Fruit fly (Drosophila melanogaster) whole organism, embryonic: ENCODE measurements around the gene CG4115.

Source experiments
- Abd-B ChIP-seq: fragments of 200-800 bp; sonication (Bioruptor generic); optimal IDR thresholded peaks from 2 replicates; lab custom pipeline; 2018; ENCODE audit warnings: missing biosample characterization, mild to moderate bottlenecking, missing genetic modification characterization, moderate library complexity
- Blimp-1 ChIP-seq: fragments of 200-800 bp; sonication (Bioruptor generic); optimal IDR thresholded peaks from 3 replicates; lab custom pipeline; 2018; ENCODE audit warnings: missing biosample characterization, missing genetic modification characterization, mild to moderate bottlenecking, moderate library complexity, missing genetic modification reagents
- CG10147 ChIP-seq: fragments of 200-800 bp; sonication (Bioruptor generic); optimal IDR thresholded peaks from 2 replicates; lab custom pipeline; 2019; ENCODE audit warnings: missing biosample characterization, mild to moderate bottlenecking, missing genetic modification characterization, moderate library complexity
- CG10321 ChIP-seq: fragments of 200-800 bp; sonication (Bioruptor generic); IDR thresholded peaks from 2 replicates; pipeline ENCODE4 v1.3.6; 2022; ENCODE audit warnings: missing biosample characterization, missing genetic modification characterization
- CG10654 ChIP-seq: fragments of 200-800 bp; sonication (Bioruptor generic); optimal IDR thresholded peaks from 2 replicates; lab custom pipeline; 2016; ENCODE audit warnings: missing biosample characterization, missing genetic modification characterization
- CG11560 ChIP-seq: fragments of 200-800 bp; sonication (Bioruptor generic); IDR thresholded peaks from 3 replicates; pipeline ENCODE4 v1.3.6; 2022; ENCODE audit warnings: missing biosample characterization, missing genetic modification characterization
- CG11723 ChIP-seq: fragments of 200-800 bp; sonication (Bioruptor generic); optimal IDR thresholded peaks from 2 replicates; lab custom pipeline; 2017; ENCODE audit warnings: missing biosample characterization, mild to moderate bottlenecking, missing genetic modification characterization
- CG12104 ChIP-seq: fragments of 200-800 bp; sonication (Bioruptor generic); optimal IDR thresholded peaks from 3 replicates; lab custom pipeline; 2016; ENCODE audit warnings: missing biosample characterization, missing genetic modification characterization
- CG14441 ChIP-seq: fragments of 200-800 bp; sonication (Bioruptor generic); IDR thresholded peaks from 2 replicates; pipeline ENCODE4 v1.3.6; 2022; ENCODE audit warnings: missing biosample characterization, missing genetic modification characterization
- CG15601 ChIP-seq: fragments of 200-800 bp; sonication (Bioruptor generic); optimal IDR thresholded peaks from 3 replicates; lab custom pipeline; 2019; ENCODE audit warnings: missing biosample characterization, mild to moderate bottlenecking, missing genetic modification characterization, moderate library complexity
- CG1603 ChIP-seq: fragments of 200-800 bp; sonication (Bioruptor generic); optimal IDR thresholded peaks from 2 replicates; lab custom pipeline; 2019; ENCODE audit warnings: missing biosample characterization, mild to moderate bottlenecking, missing genetic modification characterization, moderate library complexity
- CG18476 ChIP-seq: fragments of 200-800 bp; sonication (Bioruptor generic); optimal IDR thresholded peaks from 2 replicates; lab custom pipeline; 2016; ENCODE audit warnings: missing biosample characterization, mild to moderate bottlenecking, missing genetic modification characterization
- CG3065 ChIP-seq: fragments of 200-800 bp; sonication (Bioruptor generic); optimal IDR thresholded peaks from 2 replicates; lab custom pipeline; 2016; ENCODE audit warnings: missing biosample characterization, missing genetic modification characterization
- CG32772 ChIP-seq: fragments of 200-800 bp; sonication (Bioruptor generic); IDR thresholded peaks from 2 replicates; pipeline ENCODE4 v1.3.6; 2022; ENCODE audit warnings: missing biosample characterization, missing genetic modification characterization
- CG34376 ChIP-seq: fragments of 200-800 bp; sonication (Bioruptor generic); optimal IDR thresholded peaks from 2 replicates; lab custom pipeline; 2018; ENCODE audit warnings: missing biosample characterization, mild to moderate bottlenecking, missing genetic modification characterization
- CG3995 ChIP-seq: fragments of 200-800 bp; sonication (Bioruptor generic); optimal IDR thresholded peaks from 3 replicates; lab custom pipeline; 2016; ENCODE audit warnings: missing biosample characterization, missing genetic modification characterization
- CG4707 ChIP-seq: fragments of 200-800 bp; sonication (Bioruptor generic); optimal IDR thresholded peaks from 2 replicates; lab custom pipeline; 2018; ENCODE audit warnings: missing biosample characterization, mild to moderate bottlenecking, missing genetic modification characterization, moderate library complexity
- CG7357 ChIP-seq: fragments of 200-800 bp; sonication (Bioruptor generic); IDR thresholded peaks from 3 replicates; pipeline ENCODE4 v1.3.6; 2022; ENCODE audit warnings: missing biosample characterization, missing genetic modification characterization
- Doc2 ChIP-seq: fragments of 200-800 bp; sonication (Bioruptor generic); IDR thresholded peaks from 2 replicates; pipeline ENCODE4 v1.3.6; 2022; ENCODE audit warnings: missing biosample characterization, missing genetic modification characterization
- GATAe ChIP-seq: fragments of 200-800 bp; sonication (Bioruptor generic); conservative IDR thresholded peaks from 2 replicates; pipeline ENCODE4 v1.3.6; 2022; ENCODE audit warnings: missing biosample characterization, missing genetic modification characterization
- Hr39 ChIP-seq: fragments of >200 bp; optimal IDR thresholded peaks from 2 replicates; lab custom pipeline; 2017
- Lhr ChIP-seq: fragments of 200-800 bp; sonication (Bioruptor generic); optimal IDR thresholded peaks from 3 replicates; lab custom pipeline; 2017; ENCODE audit warnings: mild to moderate bottlenecking, missing biosample characterization, missing genetic modification reagents, missing genetic modification characterization
- Med ChIP-seq: fragments of 200-800 bp; sonication (Bioruptor generic); peaks from one replicate; lab custom pipeline; 2016; ENCODE audit warnings: missing biosample characterization, missing genetic modification characterization, mild to moderate bottlenecking, inconsistent platforms, moderate library complexity
- NC2α ChIP-seq: fragments of 200-800 bp; sonication (Bioruptor generic); optimal IDR thresholded peaks from 2 replicates; lab custom pipeline; 2016; ENCODE audit warnings: missing biosample characterization, missing genetic modification characterization
- NK7.1 ChIP-seq: fragments of 200-800 bp; sonication (Bioruptor generic); optimal IDR thresholded peaks from 3 replicates; lab custom pipeline; 2016; ENCODE audit warnings: missing biosample characterization, missing genetic modification characterization
- Neu2 ChIP-seq: fragments of 200-800 bp; sonication (Bioruptor generic); optimal IDR thresholded peaks from 3 replicates; lab custom pipeline; 2016; ENCODE audit warnings: missing biosample characterization, missing genetic modification characterization, borderline replicate concordance
- Nf-YB ChIP-seq: fragments of 200-800 bp; sonication (Bioruptor generic); optimal IDR thresholded peaks from 3 replicates; lab custom pipeline; 2019; ENCODE audit warnings: missing biosample characterization, mild to moderate bottlenecking, missing genetic modification characterization, moderate library complexity
- Pdp1 ChIP-seq, 2 experiments: fragments of 200-800 bp; sonication (Bioruptor generic); optimal IDR thresholded peaks; 3 replicates each; lab custom pipeline; 2016; ENCODE audit warnings: missing biosample characterization in 2 of 2, missing genetic modification characterization in 2 of 2, mild to moderate bottlenecking in 1 of 2, moderate library complexity in 1 of 2
- Ssrp ChIP-seq: fragments of 200-800 bp; sonication (Bioruptor generic); optimal IDR thresholded peaks from 2 replicates; lab custom pipeline; 2018; ENCODE audit warnings: missing biosample characterization, mild to moderate bottlenecking, missing genetic modification characterization, moderate library complexity
- Tbp ChIP-seq: fragments of >200 bp; optimal IDR thresholded peaks from 2 replicates; lab custom pipeline; 2018; ENCODE audit warnings: missing biosample characterization, missing genetic modification characterization
- YL-1 ChIP-seq: fragments of 200-800 bp; sonication (Bioruptor generic); optimal IDR thresholded peaks from 3 replicates; lab custom pipeline; 2017; ENCODE audit warnings: missing biosample characterization, mild to moderate bottlenecking, missing genetic modification characterization
- cad ChIP-seq: fragments of >200 bp; optimal IDR thresholded peaks from 2 replicates; lab custom pipeline; 2017; ENCODE audit warnings: missing biosample characterization, missing genetic modification characterization
- danr ChIP-seq: fragments of 200-800 bp; sonication (Bioruptor generic); IDR thresholded peaks from 2 replicates; pipeline ENCODE4 v1.3.6; 2022; ENCODE audit warnings: missing biosample characterization, missing genetic modification characterization
- dimm ChIP-seq: fragments of 200-800 bp; sonication (Bioruptor generic); IDR thresholded peaks from 2 replicates; pipeline ENCODE4 v1.3.6; 2022; ENCODE audit warnings: missing biosample characterization, missing genetic modification characterization
- eve ChIP-seq, 2 experiments: fragments of >200 bp; optimal IDR thresholded peaks; 2 replicates each; lab custom pipeline; 2017; ENCODE audit warnings: missing biosample characterization in 2 of 2, missing genetic modification characterization in 2 of 2
- fd96Cb ChIP-seq: fragments of 200-800 bp; sonication (Bioruptor generic); optimal IDR thresholded peaks from 2 replicates; lab custom pipeline; 2018; ENCODE audit warnings: missing biosample characterization, mild to moderate bottlenecking, missing genetic modification characterization, moderate library complexity
- gfzf ChIP-seq: fragments of 200-800 bp; sonication (Bioruptor generic); optimal IDR thresholded peaks from 2 replicates; lab custom pipeline; 2016; ENCODE audit warnings: missing biosample characterization, mild to moderate bottlenecking, missing genetic modification characterization, moderate library complexity
- knrl ChIP-seq: fragments of 200-800 bp; sonication (Bioruptor generic); IDR thresholded peaks from 3 replicates; pipeline ENCODE4 v1.3.6; 2022; ENCODE audit warnings: missing biosample characterization, missing genetic modification characterization; ENCODE audit not compliant: partially characterized antibody
- lmd ChIP-seq: fragments of 200-800 bp; sonication (Bioruptor generic); IDR thresholded peaks from 2 replicates; pipeline ENCODE4 v1.3.6; 2022; ENCODE audit warnings: missing biosample characterization, missing genetic modification characterization
- mld ChIP-seq: fragments of 200-800 bp; sonication (Bioruptor generic); IDR thresholded peaks from 3 replicates; pipeline ENCODE4 v1.3.6; 2022; ENCODE audit warnings: missing biosample characterization, missing genetic modification characterization; ENCODE audit not compliant: partially characterized antibody
- nerfin-1 ChIP-seq: fragments of 200-800 bp; sonication (Bioruptor generic); optimal IDR thresholded peaks from 3 replicates; lab custom pipeline; 2019; ENCODE audit warnings: missing biosample characterization, mild to moderate bottlenecking, missing genetic modification characterization, moderate library complexity
- pan ChIP-seq, 4 experiments: fragments of >200 bp in 3 of 4; fragments of 200-800 bp in 1 of 4; sonication (Bioruptor generic) in 1 of 4; optimal IDR thresholded peaks in 3 of 4; IDR thresholded peaks in 1 of 4; 2 replicates each; pipeline versions ENCODE4 v1.3.6 to Lab custom; 2017 to 2022; ENCODE audit warnings: missing biosample characterization in 2 of 4, missing genetic modification characterization in 2 of 4, mixed read lengths in 1 of 4
- pnt ChIP-seq: fragments of 200-800 bp; sonication (Bioruptor generic); optimal IDR thresholded peaks from 3 replicates; lab custom pipeline; 2016; ENCODE audit warnings: missing biosample characterization, missing genetic modification characterization
- pum ChIP-seq: fragments of 200-800 bp; sonication (Bioruptor generic); optimal IDR thresholded peaks from 2 replicates; lab custom pipeline; 2016; ENCODE audit warnings: missing biosample characterization, missing genetic modification characterization
- row ChIP-seq: fragments of 200-800 bp; sonication (Bioruptor generic); IDR thresholded peaks from 3 replicates; pipeline ENCODE4 v1.3.6; 2022; ENCODE audit warnings: missing biosample characterization, missing genetic modification characterization
- sisA ChIP-seq: fragments of 200-800 bp; sonication (Bioruptor generic); IDR thresholded peaks from 2 replicates; pipeline ENCODE4 v1.3.6; 2022; ENCODE audit warnings: missing biosample characterization, missing genetic modification characterization
- slou ChIP-seq: fragments of 200-800 bp; sonication (Bioruptor generic); optimal IDR thresholded peaks from 3 replicates; lab custom pipeline; 2016; ENCODE audit warnings: missing biosample characterization, missing genetic modification characterization
- tgo ChIP-seq: fragments of 200-800 bp; sonication (Bioruptor generic); IDR thresholded peaks from 3 replicates; pipeline ENCODE4 v1.3.6; 2022; ENCODE audit warnings: missing biosample characterization, missing genetic modification characterization
- trem ChIP-seq: fragments of 200-800 bp; optimal IDR thresholded peaks from 3 replicates; lab custom pipeline; 2019; ENCODE audit warnings: missing biosample characterization, mild to moderate bottlenecking, missing genetic modification characterization, moderate library complexity
- wdn ChIP-seq: fragments of 200-800 bp; sonication (Bioruptor generic); IDR thresholded peaks from 2 replicates; pipeline ENCODE4 v1.3.6; 2022; ENCODE audit warnings: missing biosample characterization, missing genetic modification characterization

The CG4115 gene

DNA sequence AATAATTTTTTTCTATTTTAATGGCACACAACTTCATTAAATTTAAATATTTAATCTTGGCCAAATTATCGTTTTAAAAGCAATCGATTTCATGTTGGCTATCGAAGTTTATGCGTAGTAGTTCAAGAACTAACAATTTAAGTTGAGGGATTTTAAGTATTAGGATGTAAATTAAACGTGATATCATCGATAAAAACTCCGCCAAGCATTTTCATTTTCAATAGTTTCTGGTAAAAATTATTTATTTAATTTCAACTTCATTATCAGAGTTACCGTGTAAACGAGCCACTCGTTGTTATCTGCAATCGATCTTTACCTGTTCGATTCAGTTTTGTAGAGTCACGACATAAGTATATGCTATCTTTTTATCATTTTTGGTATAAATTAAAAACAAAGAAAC lies 43.1 kb downstream of the CG4115 start (continued):
- TF ChIP-seq CG15601 (tag; lab: Kevin White, UChicago) (peak; percentile 98), CG11723 (GFP tag; lab: Kevin White, UChicago) (peak; percentile 94), Tbp (GFP tag; lab: Kevin White, UChicago) (no peak), fd96Cb (peak; percentile 99), Neu2 (peak; percentile 86), NK7.1 (GFP tag; lab: Kevin White, UChicago) (peak; percentile 95), trem (peak; percentile 98), CG18476 (peak; percentile 100), Hr39 (lab: Kevin White, UChicago) (no peak), Abd-B (GFP tag; lab: Kevin White, UChicago) (peak; percentile 94), CG10321 (GFP tag; lab: Robert Waterston, UW) (peak; percentile 81), slou (GFP tag; lab: Kevin White, UChicago) (peak; percentile 86), CG14441 (GFP tag; lab: Robert Waterston, UW) (peak; percentile 95), CG10654 (GFP tag; lab: Kevin White, UChicago) (peak; percentile 97), CG1603 (peak; percentile 97), pum (GFP tag; lab: Kevin White, UChicago) (peak; percentile 90), wdn (GFP tag; lab: Robert Waterston, UW) (peak; percentile 93), Pdp1 (GFP tag; optimal IDR thresholded peaks at IDR 0.05; lab: Kevin White, UChicago) (peak; percentile 94 to 96), CG3065 (GFP tag; lab: Kevin White, UChicago) (peak; percentile 89), CG3995 (GFP tag; lab: Kevin White, UChicago) (peak; percentile 89), CG4707 (GFP tag; lab: Kevin White, UChicago) (peak; percentile 94), eve (GFP tag; optimal IDR thresholded peaks at IDR 0.05; lab: Kevin White, UChicago) (no peak), Ssrp (tag; lab: Kevin White, UChicago) (peak; percentile 98), CG11560 (peak; percentile 65; the same call in 2 of the 3 replicates), CG7357 (GFP tag; lab: Robert Waterston, UW) (peak; percentile 69), CG32772 (GFP tag; lab: Robert Waterston, UW) (peak; percentile 88), knrl (GFP tag; lab: Robert Waterston, UW) (0 out of 3 replicates have a peak, but pooled peaks have one; percentile 19), Lhr (GFP tag; lab: Kevin White, UChicago) (peak; percentile 92), dimm (GFP tag; lab: Robert Waterston, UW) (peak; percentile 86), GATAe (peak; percentile 72; the same call in 1 of the 2 replicates), cad (GFP tag; lab: Kevin White, UChicago) (no peak), Nf-YB (GFP tag; lab: Kevin White, UChicago) (peak; percentile 89), lmd (GFP tag; lab: Robert Waterston, UW) (peak; percentile 94), Blimp-1 (GFP tag; lab: Kevin White, UChicago) (peak; percentile 97), Doc2 (GFP tag; lab: Robert Waterston, UW) (no peak), CG34376 (GFP tag; lab: Kevin White, UChicago) (peak; percentile 100), YL-1 (GFP tag; lab: Kevin White, UChicago) (peak; percentile 91), pan (optimal IDR thresholded peaks at IDR 0.05; lab: Kevin White, UChicago) (no peak), pan (GFP tag; optimal IDR thresholded peaks at IDR 0.05 in 1 of 2, IDR thresholded peaks at IDR 0.05 in 1 of 2) (peak in 1 of 2 experiments; percentile 97), sisA (GFP tag; lab: Robert Waterston, UW) (peak; percentile 89), tgo (GFP tag; lab: Robert Waterston, UW) (peak; percentile 95), nerfin-1 (tag; lab: Kevin White, UChicago) (peak; percentile 98), CG10147 (GFP tag; lab: Kevin White, UChicago) (peak; percentile 100), pnt (GFP tag; lab: Kevin White, UChicago) (peak; percentile 87), NC2α (peak; percentile 91), row (GFP tag; lab: Robert Waterston, UW) (peak; percentile 98), CG12104 (GFP tag; lab: Kevin White, UChicago) (peak; percentile 98), Med (peak; percentile 99), mld (GFP tag; lab: Robert Waterston, UW) (no peak), danr (GFP tag; lab: Robert Waterston, UW) (peak; percentile 87; the same call in 1 of the 2 replicates), gfzf (GFP tag; lab: Kevin White, UChicago) (peak; percentile 23)
